Worm (Caenorhabditis elegans) whole organism, L4/young adult: ENCODE data around the gene Y54G2A.18.

Experiments
- W03F9.2 ChIP-seq: fragments of 150-350 bp; optimal IDR thresholded peaks from 2 replicates; lab custom pipeline; 2014; ENCODE audit warnings: missing biosample characterization, missing genetic modification characterization
- dao-5 ChIP-seq: sonication (generic microtip); optimal IDR thresholded peaks from 2 replicates; lab custom pipeline; 2016; ENCODE audit warnings: missing genotype, missing genetic modification characterization, moderate library complexity, missing compliant biosample characterization
- him-1 ChIP-seq: sonication (generic microtip); optimal IDR thresholded peaks from 2 replicates; lab custom pipeline; 2016; ENCODE audit warnings: missing genotype, missing genetic modification reagents, missing genetic modification characterization, missing compliant biosample characterization

Gene Y54G2A.18

DNA sequence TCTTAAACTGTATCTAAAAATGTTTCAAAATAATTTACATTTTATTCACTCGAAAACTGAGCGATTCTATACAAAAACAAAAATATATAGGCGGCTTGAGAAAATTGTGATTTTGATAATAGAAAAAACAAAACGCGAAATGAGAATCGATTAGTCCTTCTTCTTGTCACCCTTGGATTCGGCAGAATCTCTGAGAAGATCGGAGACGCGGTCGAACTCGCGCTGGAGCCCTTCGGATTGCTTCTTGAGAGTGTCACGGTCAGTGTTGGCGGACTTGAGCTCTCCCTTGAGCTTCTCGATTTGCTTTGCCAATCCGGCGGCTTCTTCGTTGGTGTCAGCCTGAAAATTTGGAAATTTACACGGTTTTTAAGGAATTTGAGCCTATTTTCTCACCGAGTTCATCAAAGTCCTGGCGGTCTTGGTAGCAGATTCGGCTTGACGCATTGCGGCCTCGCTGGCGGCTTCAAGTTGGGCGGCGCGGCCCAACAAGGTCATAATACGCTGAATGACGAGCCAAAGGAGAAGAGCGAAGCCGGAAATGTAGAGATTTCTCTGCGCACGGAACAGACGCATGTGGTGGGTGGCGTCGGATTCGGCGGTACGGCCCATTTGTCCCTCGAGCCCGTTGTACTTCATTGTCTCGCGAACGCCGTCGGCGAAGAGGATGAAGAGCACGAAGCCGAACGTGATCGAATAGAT lies 611 bp downstream of the Y54G2A.18 start:
- TF ChIP-seq him-1 (tag; lab: Kevin White, UChicago): no peak
- no peak for TF ChIP-seq W03F9.2 (tag; lab: Kevin White, UChicago)
- no peak for TF ChIP-seq dao-5 (tag; lab: Kevin White, UChicago)

DNA sequence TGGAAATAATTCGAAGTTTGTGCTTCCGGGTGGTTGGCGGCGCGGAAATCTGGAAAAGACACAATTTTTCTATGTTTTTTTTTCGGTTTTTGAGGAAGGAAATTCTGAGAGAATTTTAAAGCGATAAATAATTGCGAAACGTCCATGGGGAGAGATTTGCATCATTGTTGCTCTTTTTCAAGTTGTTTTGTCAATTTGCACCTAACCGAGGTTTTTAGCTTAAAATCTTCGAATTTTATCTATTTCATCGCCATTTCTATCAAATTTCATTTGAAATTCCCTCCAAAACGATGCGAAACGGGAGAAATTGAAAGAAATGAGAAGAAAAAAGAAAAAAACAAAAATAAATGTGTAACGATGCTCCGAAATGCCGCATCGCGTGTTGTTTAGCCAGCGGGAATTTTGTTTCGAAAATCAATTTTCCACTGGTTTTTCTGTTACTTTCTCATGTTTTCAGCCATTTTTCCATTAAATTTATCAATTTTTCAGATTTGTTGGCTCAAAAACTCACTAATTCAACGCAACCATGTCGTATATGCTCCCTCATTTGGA lies 1.8 kb downstream of the Y54G2A.18 start, which contains the start of the genes nprt-1 and dib-1:
Gene nprt-1, minus strand, starts transcription at position 51 of the 552 bp plus-strand sequence.
Gene dib-1, plus strand, starts transcription at position 482 of the 552 bp plus-strand sequence.
- TF ChIP-seq him-1 (tag; lab: Kevin White, UChicago): no peak
- TF ChIP-seq dao-5 (tag; lab: Kevin White, UChicago): no peak
- TF ChIP-seq W03F9.2 (tag; lab: Kevin White, UChicago): no peak

DNA sequence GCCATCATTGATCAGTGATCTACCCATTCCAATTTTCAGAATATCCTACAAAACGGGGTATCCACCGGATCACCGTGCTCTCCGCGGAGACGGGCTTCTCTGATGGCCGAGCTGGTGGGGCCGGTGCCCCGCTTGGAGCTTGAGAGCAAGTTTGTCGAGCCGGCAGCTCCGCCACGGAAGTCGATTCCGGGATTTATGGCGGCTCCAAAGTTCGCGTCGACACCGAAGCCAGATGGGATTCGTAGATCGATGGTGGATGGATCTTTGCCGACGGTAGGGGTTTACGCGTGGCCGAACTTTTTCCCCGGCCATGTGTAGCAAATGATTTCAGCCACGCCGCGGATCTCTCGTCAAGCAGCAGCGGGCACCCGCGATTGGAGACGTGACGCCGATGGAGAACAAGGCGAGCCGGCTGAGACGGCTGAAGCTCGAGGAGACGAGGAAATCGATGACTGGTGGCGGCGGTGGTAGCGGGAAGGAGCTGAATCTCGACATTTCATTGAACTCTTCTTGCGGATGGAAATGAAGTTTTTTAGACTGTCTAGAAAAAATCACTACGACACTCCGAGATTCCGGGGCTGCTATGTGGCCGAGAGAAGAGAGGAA lies 3.7 kb downstream of the Y54G2A.18 start:
- TF ChIP-seq him-1 (tag; lab: Kevin White, UChicago) (no peak), W03F9.2 (tag; lab: Kevin White, UChicago) (no peak), dao-5 (tag; lab: Kevin White, UChicago) (no peak)

DNA sequence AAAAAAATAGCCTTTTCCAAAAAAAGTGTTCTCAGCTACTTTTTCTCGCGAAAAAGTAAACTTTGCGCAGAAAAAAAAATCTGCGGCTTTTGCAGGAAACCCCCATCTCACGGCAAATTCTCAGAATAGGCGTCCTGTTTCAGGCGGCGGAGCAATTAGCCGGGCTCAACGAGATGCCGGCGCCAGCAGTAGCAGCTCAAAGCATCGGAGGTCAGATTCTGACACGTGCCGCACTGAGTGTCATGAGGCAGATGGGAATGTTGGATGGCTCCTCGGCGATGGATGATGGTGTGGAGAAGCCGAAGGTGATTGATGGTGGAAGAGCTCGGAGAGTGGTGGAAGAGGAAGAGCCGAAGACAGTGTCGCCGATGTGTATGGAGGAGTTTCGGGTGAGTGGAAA lies 5.0 kb downstream of the Y54G2A.18 start:
- no peak for TF ChIP-seq him-1 (tag; lab: Kevin White, UChicago)
- no peak for TF ChIP-seq dao-5 (tag; lab: Kevin White, UChicago)
- TF ChIP-seq W03F9.2 (tag; lab: Kevin White, UChicago): no peak

DNA sequence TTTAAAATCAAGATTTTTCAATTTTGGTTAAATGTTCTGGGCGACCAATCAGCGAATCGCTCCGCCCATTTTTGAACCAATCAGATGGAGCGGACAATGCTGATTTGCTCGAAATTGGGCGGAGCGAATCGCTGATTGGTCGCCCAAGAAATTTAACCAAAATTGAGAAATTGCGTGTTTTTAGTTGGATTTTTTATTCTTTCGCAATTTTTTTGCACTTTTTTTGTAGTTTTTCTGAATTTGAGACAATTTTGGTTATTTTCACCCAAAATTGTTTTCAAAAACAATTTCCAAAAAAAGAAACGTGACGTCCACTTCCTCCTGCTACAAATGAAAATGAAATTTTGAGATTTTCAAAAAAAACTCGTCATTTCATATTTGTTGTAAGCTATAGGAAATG lies 5.6 kb downstream of the Y54G2A.18 start, which contains the start of gene dml-1:
Gene dml-1, plus strand, starts transcription at position 301 of the 400 bp plus-strand sequence.
- no peak for TF ChIP-seq him-1 (tag; lab: Kevin White, UChicago)
- TF ChIP-seq W03F9.2 (tag; lab: Kevin White, UChicago): no peak
- TF ChIP-seq dao-5 (tag; lab: Kevin White, UChicago): no peak

DNA sequence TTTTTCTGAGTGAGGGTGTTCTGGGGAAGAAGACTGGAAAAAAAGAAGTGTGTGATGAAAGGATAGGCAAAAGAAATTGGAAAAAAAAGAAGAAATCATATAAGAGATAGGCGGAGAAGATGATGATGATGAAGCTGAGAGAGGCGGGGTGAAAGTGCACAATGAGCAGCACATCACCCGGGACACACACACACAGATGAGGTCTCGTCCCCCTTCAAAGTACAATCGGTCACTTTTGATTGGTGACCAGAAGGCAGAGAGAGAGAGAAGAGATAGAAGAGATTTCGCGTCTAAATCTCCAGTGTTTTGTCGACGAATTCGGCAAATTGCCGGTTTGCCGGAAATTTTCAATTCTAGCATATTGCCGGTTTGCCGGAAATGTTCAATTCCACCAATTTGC lies 7.0 kb downstream of the Y54G2A.18 start:
- TF ChIP-seq dao-5 (tag; lab: Kevin White, UChicago) (no peak), W03F9.2 (tag; lab: Kevin White, UChicago) (no peak)

DNA sequence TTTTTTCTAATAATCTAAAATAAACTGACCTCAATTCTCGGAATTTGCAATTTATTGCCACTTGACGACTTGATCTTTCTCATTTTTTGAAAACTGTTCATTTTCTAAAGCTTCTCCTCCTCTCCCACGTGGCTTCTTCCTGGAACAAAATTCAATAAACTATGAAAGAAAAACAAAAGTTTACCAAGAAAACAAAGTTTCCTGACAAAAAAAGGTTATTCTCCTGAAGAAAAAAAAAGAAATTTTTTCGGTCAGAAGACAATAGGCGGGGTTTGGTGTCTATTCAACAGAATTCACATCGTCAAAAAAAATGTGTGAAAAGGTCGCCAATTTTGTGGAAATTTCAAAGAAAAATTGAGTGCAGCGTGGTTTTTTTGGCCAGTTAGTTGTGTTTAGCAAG lies 27.6 kb downstream of the Y54G2A.18 start, which contains the start of gene Y54G2A.16:
Gene Y54G2A.16, minus strand, starts transcription at position 101 of the 400 bp plus-strand sequence.
- TF ChIP-seq W03F9.2 (tag; lab: Kevin White, UChicago): no peak
- TF ChIP-seq dao-5 (tag; lab: Kevin White, UChicago): no peak

DNA sequence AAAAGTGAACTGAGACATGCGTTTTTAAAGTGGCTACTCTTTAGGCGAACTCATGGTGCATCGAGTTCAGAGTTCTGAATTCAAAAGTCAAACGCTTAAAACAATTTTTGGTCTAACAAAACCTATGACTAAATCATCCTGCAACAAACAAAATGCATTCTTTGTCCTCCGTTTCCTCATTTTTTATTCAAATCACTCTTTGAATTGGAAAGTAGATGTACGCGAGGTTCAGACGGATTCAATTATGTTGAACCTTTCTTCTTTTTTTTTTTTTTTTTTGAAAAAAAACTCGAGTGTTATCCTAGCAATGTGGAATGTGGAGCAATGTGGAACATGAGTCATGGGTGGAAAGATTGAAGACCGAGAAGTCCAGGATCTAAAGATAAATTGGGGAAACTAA lies 33.6 kb downstream of the Y54G2A.18 start:
- TF ChIP-seq W03F9.2 (tag; lab: Kevin White, UChicago) (no peak), him-1 (tag; lab: Kevin White, UChicago) (no peak), dao-5 (tag; lab: Kevin White, UChicago) (no peak)

DNA sequence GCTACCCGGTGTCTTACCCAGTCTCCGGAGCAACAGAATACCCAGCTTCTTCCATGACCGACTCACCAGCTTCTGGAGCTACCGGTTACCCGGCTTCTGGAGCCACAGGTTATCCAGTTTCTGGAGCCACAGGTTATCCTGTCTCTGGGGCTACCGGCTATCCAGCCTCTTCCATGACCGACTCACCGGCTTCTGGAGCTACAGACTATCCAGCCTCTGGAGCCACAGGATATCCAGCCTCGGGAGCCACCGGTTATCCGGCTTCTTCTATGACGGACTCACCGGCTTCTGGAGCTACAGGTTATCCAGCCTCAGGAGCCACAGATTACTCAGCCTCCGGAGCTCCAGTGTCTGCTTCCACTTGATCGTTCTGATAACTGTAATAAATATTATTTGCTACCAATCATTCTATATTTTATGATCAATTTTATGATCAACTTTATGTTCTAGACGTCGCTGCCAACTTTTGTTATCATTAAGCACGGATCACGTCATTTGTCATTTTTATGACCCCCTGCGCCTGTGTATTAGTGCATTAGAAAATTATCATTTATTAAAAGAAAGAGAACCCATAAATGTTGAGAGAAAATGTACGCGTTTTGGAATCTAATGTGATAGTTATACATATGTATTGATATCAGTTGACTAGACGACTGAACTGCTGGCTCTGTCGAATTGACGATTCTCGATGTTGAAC lies 37.1 kb downstream of the Y54G2A.18 start:
- TF ChIP-seq W03F9.2 (tag; lab: Kevin White, UChicago): no peak
- TF ChIP-seq dao-5 (tag; lab: Kevin White, UChicago): no peak
- TF ChIP-seq him-1 (tag; lab: Kevin White, UChicago): no peak

DNA sequence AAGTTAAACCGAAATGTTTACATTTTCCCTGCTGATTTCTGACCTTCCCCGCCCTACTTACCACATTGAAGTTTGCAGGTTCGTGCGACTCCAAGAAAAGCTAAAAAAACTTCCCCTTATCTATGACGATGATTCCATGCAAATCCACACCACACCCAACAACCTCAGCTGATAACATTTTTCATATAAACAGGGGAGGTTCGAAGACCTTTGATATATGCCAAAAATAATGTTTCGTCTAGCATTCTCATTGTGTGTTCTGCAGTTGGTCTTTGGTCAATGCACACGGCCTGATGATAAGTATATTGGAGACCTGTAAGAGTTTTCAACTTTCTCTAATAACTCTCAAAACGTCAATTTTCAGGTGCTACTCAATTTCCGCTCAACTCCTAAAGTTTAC lies 38.1 kb downstream of the Y54G2A.18 start:
- no peak for TF ChIP-seq W03F9.2 (tag; lab: Kevin White, UChicago)
- no peak for TF ChIP-seq him-1 (tag; lab: Kevin White, UChicago)
- no peak for TF ChIP-seq dao-5 (tag; lab: Kevin White, UChicago)

DNA sequence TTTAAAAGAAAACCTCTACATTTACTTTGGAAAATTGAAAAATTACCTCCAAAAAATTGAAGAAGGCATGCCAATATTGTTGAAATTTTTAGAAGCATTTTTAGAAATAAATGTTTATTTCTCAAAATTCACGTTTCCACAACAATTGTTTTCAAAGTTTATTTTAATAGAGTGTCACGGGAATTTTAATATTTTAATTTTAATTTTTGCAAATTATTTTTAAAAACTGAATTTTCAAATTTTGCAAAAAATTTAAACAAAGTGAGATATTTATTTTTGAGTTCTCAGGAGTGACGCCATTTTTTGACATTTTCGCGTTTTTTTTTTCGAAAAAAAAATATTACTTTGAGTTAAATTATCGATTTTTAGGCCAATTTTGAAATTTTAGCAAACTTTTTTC lies 39.1 kb downstream of the Y54G2A.18 start, which contains the start of gene Y54G2A.49:
Gene Y54G2A.49, minus strand, starts transcription at position 101 of the 400 bp plus-strand sequence.
- TF ChIP-seq him-1 (tag; lab: Kevin White, UChicago) (no peak), W03F9.2 (tag; lab: Kevin White, UChicago) (no peak), dao-5 (tag; lab: Kevin White, UChicago) (no peak)

DNA sequence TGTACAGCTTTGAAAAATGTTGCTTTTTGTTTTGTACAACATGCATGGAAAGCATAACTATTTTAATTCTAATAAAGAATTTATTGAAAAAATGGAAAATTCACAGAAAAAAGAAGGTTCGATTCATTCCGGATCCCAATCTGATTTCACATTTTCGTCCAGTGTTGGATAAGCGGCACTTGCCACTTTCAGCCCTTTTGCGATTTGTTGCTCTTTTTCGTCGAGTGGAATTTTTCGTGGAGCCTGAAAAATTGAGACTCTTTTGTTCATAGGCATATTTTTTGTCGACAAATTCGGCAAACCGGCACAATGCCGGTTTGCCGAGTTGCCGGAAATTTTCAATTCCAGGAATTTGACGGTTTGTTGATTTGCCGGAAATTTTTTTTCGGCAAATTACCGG lies 40.7 kb downstream of the Y54G2A.18 start:
- TF ChIP-seq him-1 (tag; lab: Kevin White, UChicago): no peak
- TF ChIP-seq W03F9.2 (tag; lab: Kevin White, UChicago): no peak
- TF ChIP-seq dao-5 (tag; lab: Kevin White, UChicago): no peak

DNA sequence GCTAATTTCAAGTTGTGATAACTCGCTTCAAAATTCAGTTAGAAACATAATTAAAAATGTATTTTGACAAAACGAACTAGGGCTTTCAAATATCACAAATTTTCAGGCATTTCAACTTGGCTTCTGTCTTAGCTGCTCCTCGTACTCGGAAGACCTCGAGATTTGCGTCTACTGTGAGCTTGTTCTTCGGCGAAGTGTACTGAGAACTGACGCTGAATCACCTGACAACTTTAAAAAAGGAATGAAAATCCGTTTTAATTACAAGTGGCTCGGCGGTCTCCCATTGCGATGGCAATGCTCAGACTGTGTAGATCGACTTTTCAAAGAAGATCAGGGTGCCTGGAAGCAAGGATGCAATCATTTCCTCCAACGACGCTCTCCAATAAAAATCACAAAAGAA lies 41.7 kb downstream of the Y54G2A.18 start, which contains the start of gene clec-85:
Gene clec-85, plus strand, starts transcription at position 301 of the 400 bp plus-strand sequence.
- no peak for TF ChIP-seq him-1 (tag; lab: Kevin White, UChicago)
- TF ChIP-seq W03F9.2 (tag; lab: Kevin White, UChicago): no peak
- no peak for TF ChIP-seq dao-5 (tag; lab: Kevin White, UChicago)
